Worm (Caenorhabditis elegans) whole organism, L3 larva: ENCODE measurements around the gene phat-4.

Experiments
- R02D3.7 ChIP-seq: fragments of 150-350 bp; optimal IDR thresholded peaks from 2 replicates; lab custom pipeline; 2014; ENCODE audit warnings: missing biosample characterization, missing genetic modification characterization
- aly-2 ChIP-seq: fragments of 150-350 bp; optimal IDR thresholded peaks from 2 replicates; lab custom pipeline; 2014; ENCODE audit warnings: missing biosample characterization, missing genetic modification characterization
- ama-1 ChIP-seq: fragments of 150-350 bp; optimal IDR thresholded peaks from 2 replicates; lab custom pipeline; 2018
- ceh-16 ChIP-seq: sonication (generic microtip); optimal IDR thresholded peaks from 2 replicates; lab custom pipeline; 2017; ENCODE audit warnings: missing biosample characterization, missing genetic modification characterization
- ceh-9 ChIP-seq: sonication (generic microtip); optimal IDR thresholded peaks from 2 replicates; lab custom pipeline; 2018; ENCODE audit warnings: missing biosample characterization, missing genetic modification characterization
- egl-27 ChIP-seq: sonication (generic microtip); optimal IDR thresholded peaks from 4 replicates; lab custom pipeline; 2017; ENCODE audit warnings: missing biosample characterization, missing genetic modification reagents, missing genetic modification characterization
- egl-5 ChIP-seq: fragments of 150-350 bp; optimal IDR thresholded peaks from 2 replicates; lab custom pipeline; 2017; ENCODE audit warnings: missing biosample characterization, missing genetic modification reagents, missing genetic modification characterization, inconsistent platforms
- elt-1 ChIP-seq: fragments of 150-350 bp; optimal IDR thresholded peaks from 2 replicates; lab custom pipeline; 2014; ENCODE audit warnings: missing biosample characterization, missing genetic modification characterization
- elt-2 ChIP-seq: sonication (generic microtip); optimal IDR thresholded peaks from 2 replicates; lab custom pipeline; 2016; ENCODE audit warnings: missing genetic modification reagents, mild to moderate bottlenecking, missing genetic modification characterization, missing compliant biosample characterization
- elt-3 ChIP-seq, 3 experiments: fragments of 150-350 bp in 1 of 3; sonication (generic microtip) in 2 of 3; optimal IDR thresholded peaks; 2 replicates in 2 of 3; 4 replicates in 1 of 3; lab custom pipeline; 2014 to 2017; ENCODE audit warnings: missing biosample characterization in 3 of 3, missing genetic modification characterization in 3 of 3
- fkh-10 ChIP-seq: sonication (generic microtip); optimal IDR thresholded peaks from 2 replicates; lab custom pipeline; 2017; ENCODE audit warnings: missing biosample characterization, missing genetic modification reagents, missing genetic modification characterization
- fkh-2 ChIP-seq: fragments of 150-350 bp; optimal IDR thresholded peaks from 2 replicates; lab custom pipeline; 2014; ENCODE audit warnings: missing biosample characterization, missing genetic modification reagents, missing genetic modification characterization
- fos-1 ChIP-seq: fragments of 150-350 bp; optimal IDR thresholded peaks from 2 replicates; lab custom pipeline; 2014; ENCODE audit warnings: missing biosample characterization, missing genetic modification characterization
- hmg-11 ChIP-seq: sonication (generic microtip); optimal IDR thresholded peaks from 2 replicates; lab custom pipeline; 2016; ENCODE audit warnings: missing genetic modification characterization, missing compliant biosample characterization
- jun-1 ChIP-seq: fragments of 150-350 bp; optimal IDR thresholded peaks from 2 replicates; lab custom pipeline; 2014; ENCODE audit warnings: missing biosample characterization, missing genetic modification reagents, missing genetic modification characterization
- lin-15B ChIP-seq: fragments of 150-350 bp; optimal IDR thresholded peaks from 2 replicates; lab custom pipeline; 2014; ENCODE audit warnings: missing biosample characterization, missing genetic modification characterization
- lin-39 ChIP-seq: fragments of 150-350 bp; optimal IDR thresholded peaks from 2 replicates; lab custom pipeline; 2018; ENCODE audit warnings: missing biosample characterization, missing genetic modification reagents, missing genetic modification characterization
- lsy-12 ChIP-seq: sonication (generic microtip); optimal IDR thresholded peaks from 2 replicates; lab custom pipeline; 2016; ENCODE audit warnings: mild to moderate bottlenecking, missing genetic modification characterization, missing compliant biosample characterization
- mdl-1 ChIP-seq: fragments of 150-350 bp; optimal IDR thresholded peaks from 2 replicates; lab custom pipeline; 2014; ENCODE audit warnings: missing biosample characterization, missing genetic modification characterization
- mml-1 ChIP-seq: fragments of 150-350 bp; sonication (generic microtip); optimal IDR thresholded peaks from 3 replicates; lab custom pipeline; 2014; ENCODE audit warnings: missing biosample characterization, missing genetic modification characterization
- nfya-1 ChIP-seq: sonication (generic microtip); optimal IDR thresholded peaks from 2 replicates; lab custom pipeline; 2017; ENCODE audit warnings: missing genetic modification characterization, mild to moderate bottlenecking, missing compliant biosample characterization, antibody characterized with exemption, moderate library complexity; ENCODE audit not compliant: insufficient read depth
- nhr-11 ChIP-seq: fragments of 150-350 bp; optimal IDR thresholded peaks from 2 replicates; lab custom pipeline; 2014; ENCODE audit warnings: missing biosample characterization, missing genetic modification characterization
- nhr-23 ChIP-seq: fragments of 150-350 bp; optimal IDR thresholded peaks from 2 replicates; lab custom pipeline; 2014; ENCODE audit warnings: missing biosample characterization, missing genetic modification reagents, missing genetic modification characterization
- nhr-237 ChIP-seq: fragments of 150-350 bp; optimal IDR thresholded peaks from 2 replicates; lab custom pipeline; 2014; ENCODE audit warnings: missing biosample characterization, missing genetic modification characterization
- nhr-25 ChIP-seq: sonication (generic microtip); optimal IDR thresholded peaks from 2 replicates; lab custom pipeline; 2017; ENCODE audit warnings: missing biosample characterization, missing genetic modification characterization
- nhr-28 ChIP-seq: fragments of 150-350 bp; optimal IDR thresholded peaks from 2 replicates; lab custom pipeline; 2014; ENCODE audit warnings: missing biosample characterization, missing genetic modification characterization
- nhr-43 ChIP-seq: sonication (generic microtip); optimal IDR thresholded peaks from 2 replicates; lab custom pipeline; 2016; ENCODE audit warnings: mild to moderate bottlenecking, missing genetic modification characterization, missing compliant biosample characterization; ENCODE audit not compliant: poor library complexity, severe bottlenecking
- nhr-67 ChIP-seq: fragments of 150-350 bp; optimal IDR thresholded peaks from 2 replicates; lab custom pipeline; 2014; ENCODE audit warnings: missing biosample characterization, missing genetic modification characterization
- nhr-77 ChIP-seq: fragments of 150-350 bp; optimal IDR thresholded peaks from 2 replicates; lab custom pipeline; 2014; ENCODE audit warnings: missing biosample characterization, missing genetic modification characterization
- pha-4 ChIP-seq: fragments of 150-350 bp; optimal IDR thresholded peaks from 2 replicates; lab custom pipeline; 2014; ENCODE audit warnings: missing biosample characterization, missing genetic modification reagents, missing genetic modification characterization
- pqm-1 ChIP-seq: fragments of 150-350 bp; optimal IDR thresholded peaks from 2 replicates; lab custom pipeline; 2017; ENCODE audit warnings: missing biosample characterization, missing genetic modification characterization, inconsistent platforms
- sea-2 ChIP-seq: fragments of 150-350 bp; sonication (generic microtip); optimal IDR thresholded peaks from 4 replicates; lab custom pipeline; 2014; ENCODE audit warnings: missing biosample characterization, missing genetic modification reagents, missing genetic modification characterization
- snpc-4 ChIP-seq: fragments of 150-350 bp; optimal IDR thresholded peaks from 2 replicates; lab custom pipeline; 2014; ENCODE audit warnings: missing biosample characterization, missing genetic modification characterization
- tbx-2 ChIP-seq: sonication (generic microtip); optimal IDR thresholded peaks from 2 replicates; lab custom pipeline; 2016; ENCODE audit warnings: mild to moderate bottlenecking, missing genetic modification characterization, missing compliant biosample characterization
- unc-62 ChIP-seq: fragments of 150-350 bp; sonication (generic microtip); optimal IDR thresholded peaks from 4 replicates; lab custom pipeline; 2014; ENCODE audit warnings: missing biosample characterization, missing genetic modification reagents, missing genetic modification characterization
- ztf-11 ChIP-seq: fragments of 150-350 bp; optimal IDR thresholded peaks from 2 replicates; lab custom pipeline; 2014; ENCODE audit warnings: missing biosample characterization, missing genetic modification characterization

phat-4 gene

ce11 chrV:4129604-4130003 lies at the start of gene phat-4:
phat-4 (plus strand) TSS chrV:4129904.
- TF ChIP-seq egl-5 (no peak), nhr-43 (tag; lab: Kevin White, UChicago) (no peak), mdl-1 (no peak), nhr-25 (tag; lab: Kevin White, UChicago) (no peak), snpc-4 (tag; lab: Kevin White, UChicago) (no peak), ztf-11 (tag; lab: Kevin White, UChicago) (no peak), egl-27 (no peak), ama-1 (lab: Kevin White, UChicago) (no peak), hmg-11 (no peak), nhr-77 (tag; lab: Kevin White, UChicago) (no peak), lin-39 (tag; lab: Kevin White, UChicago) (no peak), aly-2 (no peak), nhr-23 (no peak)

ce11 chrV:4080546-4080945 lies 49.2 kb upstream of the phat-4 start:
- TF ChIP-seq nhr-11 (tag; lab: Kevin White, UChicago) (no peak), fkh-2 (tag; lab: Kevin White, UChicago) (no peak), hmg-11 (no peak), egl-27 (no peak)
- TF ChIP-seq, all 47 proteins: peak for 0

- TF ChIP-seq pha-4 (tag; lab: Kevin White, UChicago) (no peak), nhr-237 (tag; lab: Kevin White, UChicago) (no peak), snpc-4 (tag; lab: Kevin White, UChicago) (no peak), elt-1 (tag; lab: Kevin White, UChicago) (no peak), R02D3.7 (tag; lab: Kevin White, UChicago) (no peak), sea-2 (no peak), egl-27 (no peak)
- TF ChIP-seq, all 47 proteins: peak for 0
Observed at ce11 chrV:4081283-4081682, 48.4 kb upstream of the phat-4 start, which contains the start of gene srh-211. srh-211 (minus strand) TSS chrV:4081383.

ce11 chrV:4082952-4083351 lies 46.8 kb upstream of the phat-4 start, which contains the start of gene F38H12.5:
F38H12.5 (minus strand) TSS chrV:4083052.
- TF ChIP-seq fkh-2 (tag; lab: Kevin White, UChicago) (no peak), hmg-11 (no peak), lin-39 (tag; lab: Kevin White, UChicago) (no peak), ceh-9 (no peak), nhr-23 (no peak), elt-2 (tag; lab: Kevin White, UChicago) (no peak), sea-2 (no peak), nhr-67 (tag; lab: Kevin White, UChicago) (no peak), elt-1 (tag; lab: Kevin White, UChicago) (no peak), nfya-1 (tag; lab: Kevin White, UChicago) (no peak), ceh-16 (tag; lab: Kevin White, UChicago) (no peak), fos-1 (tag; lab: Kevin White, UChicago) (no peak), mml-1 (tag; lab: Kevin White, UChicago) (no peak), lsy-12 (no peak), jun-1 (no peak), unc-62 (GFP tag; lab: Kevin White, UChicago) (no peak)

ce11 chrV:4094740-4095139 lies 35.0 kb upstream of the phat-4 start, which contains the start of gene nhr-181:
nhr-181 (plus strand) TSS chrV:4095040.
- TF ChIP-seq elt-3 (tag; optimal IDR thresholded peaks at IDR 0.05; lab: Kevin White, UChicago) = no peak
- TF ChIP-seq pqm-1 (tag; lab: Kevin White, UChicago) = no peak
- no peak for TF ChIP-seq nhr-25 (tag; lab: Kevin White, UChicago)
- no peak for TF ChIP-seq elt-2 (tag; lab: Kevin White, UChicago)

- TF ChIP-seq pha-4 (tag; lab: Kevin White, UChicago) (no peak), fkh-2 (tag; lab: Kevin White, UChicago) (no peak), unc-62 (GFP tag; lab: Kevin White, UChicago) (no peak), ceh-16 (tag; lab: Kevin White, UChicago) (no peak), lin-39 (tag; lab: Kevin White, UChicago) (no peak), nhr-77 (tag; lab: Kevin White, UChicago) (no peak), fkh-10 (GFP tag; lab: Kevin White, UChicago) (no peak), ztf-11 (tag; lab: Kevin White, UChicago) (no peak), sea-2 (no peak), aly-2 (no peak), nhr-25 (tag; lab: Kevin White, UChicago) (no peak), lin-15B (tag; lab: Kevin White, UChicago) (no peak), egl-27 (no peak), nfya-1 (tag; lab: Kevin White, UChicago) (no peak), tbx-2 (no peak), nhr-28 (no peak)
Observed at ce11 chrV:4101567-4101966, 28.1 kb upstream of the phat-4 start, which contains the start of gene srj-40. srj-40 (plus strand) TSS chrV:4101867.
